Fruit fly (Drosophila melanogaster): Measurements from ENCODE around the gene Ent3.

The Ent3 gene

DNA sequence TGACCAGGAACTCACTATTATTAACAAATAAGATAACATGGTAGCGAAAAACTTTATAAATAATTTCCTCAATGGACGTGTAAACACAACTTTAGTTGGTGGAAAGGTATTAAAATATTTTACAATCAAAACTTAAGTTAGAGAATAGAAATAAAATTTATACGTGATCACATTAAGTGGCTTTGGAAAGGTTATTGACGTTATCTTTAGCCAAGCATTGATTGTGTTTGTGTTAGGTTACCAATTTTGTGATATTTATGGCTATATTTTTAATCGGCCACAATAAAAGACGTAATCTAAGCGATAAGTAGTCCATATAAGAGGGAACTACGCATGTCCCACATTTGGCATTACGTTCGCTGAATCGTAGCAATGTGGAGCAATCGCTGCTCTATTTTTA is 31.2 kb downstream of the Ent3 start, which contains the start of gene CG14120:
Gene CG14120 (plus strand): TSS at position 360 of the 400 bp plus-strand sequence.
- peak; percentile 92 for TF ChIP-seq noc (tag; optimal IDR thresholded peaks at IDR 0.05)

DNA sequence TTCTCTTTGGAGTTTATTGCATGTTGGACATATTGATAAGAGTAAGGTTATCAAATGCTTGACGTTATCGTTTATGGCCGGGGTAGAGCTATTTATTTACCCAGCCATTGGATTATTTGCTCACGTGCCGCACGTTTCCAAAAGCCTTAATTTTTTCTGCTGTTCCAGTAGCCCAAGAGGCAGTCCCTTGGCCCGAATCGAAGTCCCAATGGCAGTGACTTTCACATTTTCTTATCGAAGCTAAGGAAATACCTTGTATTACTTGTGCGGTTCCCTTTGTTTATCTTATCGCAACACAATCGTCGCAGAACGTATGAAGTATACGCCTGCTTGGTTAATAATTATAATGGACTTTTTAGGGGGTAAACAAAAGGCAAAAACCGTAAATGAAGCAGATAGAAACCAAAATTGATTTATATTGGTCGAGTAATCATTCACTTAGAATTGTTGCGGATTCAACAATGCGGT is 35.9 kb downstream of the Ent3 start, which contains the start of gene CG43894:
Gene CG43894 (plus strand): TSS at position 418 of the 468 bp plus-strand sequence.
- TF ChIP-seq noc (tag; optimal IDR thresholded peaks at IDR 0.05): peak; percentile 73

DNA sequence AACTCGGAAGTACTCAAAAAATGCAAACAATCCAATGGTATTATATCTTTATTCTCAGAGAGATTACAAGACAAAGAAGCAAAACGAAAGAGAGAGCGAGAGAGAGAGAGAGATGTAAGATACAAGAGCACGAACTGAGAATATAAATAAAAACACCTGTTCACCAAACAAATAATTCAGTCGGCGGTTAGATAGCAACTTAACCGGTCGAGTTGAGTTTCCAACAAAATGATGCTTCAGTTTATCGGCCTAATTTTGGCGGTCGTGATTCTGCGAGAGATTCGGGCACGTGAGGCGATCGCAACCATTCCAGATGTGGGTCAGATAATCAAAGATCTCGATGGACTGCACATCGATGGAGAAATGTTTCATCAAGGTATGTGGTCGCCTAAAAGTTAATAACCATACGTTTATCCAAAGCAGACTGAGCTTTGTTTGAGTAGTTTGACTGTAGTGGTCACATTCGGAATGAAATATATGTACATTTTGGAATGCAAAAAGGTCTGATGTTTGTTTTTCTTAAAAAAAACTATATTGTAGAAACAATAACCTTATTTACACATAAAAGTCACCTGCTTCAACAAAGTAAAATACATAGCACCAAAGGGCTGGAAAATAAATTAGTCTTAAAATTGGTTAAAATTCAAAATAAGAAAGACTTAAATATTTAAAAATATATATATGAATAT is 39.2 kb downstream of the Ent3 start, which contains the start of gene CG14118:
Gene CG14118 (plus strand): TSS at position 174 of the 689 bp plus-strand sequence.
- TF ChIP-seq noc (tag; optimal IDR thresholded peaks at IDR 0.05): no peak

DNA sequence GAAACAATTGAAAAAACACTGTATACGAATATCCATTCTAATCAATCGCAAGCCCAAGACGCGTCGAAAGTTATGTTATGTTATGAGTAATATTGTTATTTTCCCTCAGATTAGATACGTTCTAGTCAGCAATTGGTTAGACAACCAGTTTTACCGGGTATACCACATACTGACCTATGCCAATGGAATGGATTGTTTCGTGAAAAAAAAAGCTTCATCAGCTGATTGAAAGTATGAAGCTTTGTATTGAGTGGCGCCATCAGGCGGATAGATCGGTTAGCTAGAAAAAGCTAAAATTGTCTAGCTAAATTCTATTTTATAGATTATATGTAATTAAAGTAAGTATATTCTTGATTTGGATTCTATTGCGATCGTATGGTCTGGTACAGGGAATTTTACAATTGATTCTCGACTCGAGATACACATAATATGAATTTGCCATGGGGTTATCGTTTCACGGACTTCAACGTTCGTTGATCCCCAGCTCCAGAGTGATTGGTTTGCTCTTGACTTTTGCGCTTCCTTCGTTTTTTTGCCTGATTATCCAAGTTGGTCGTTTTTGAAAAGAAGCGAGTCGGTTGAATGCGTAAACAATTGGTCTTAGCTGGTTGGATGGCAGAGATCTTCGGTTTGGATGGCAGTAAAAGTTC is 49.3 kb downstream of the Ent3 start, which contains the start of gene CG12520:
Gene CG12520 (minus strand): TSS at position 159 of the 650 bp plus-strand sequence.
- no peak for TF ChIP-seq noc (tag; optimal IDR thresholded peaks at IDR 0.05)

DNA sequence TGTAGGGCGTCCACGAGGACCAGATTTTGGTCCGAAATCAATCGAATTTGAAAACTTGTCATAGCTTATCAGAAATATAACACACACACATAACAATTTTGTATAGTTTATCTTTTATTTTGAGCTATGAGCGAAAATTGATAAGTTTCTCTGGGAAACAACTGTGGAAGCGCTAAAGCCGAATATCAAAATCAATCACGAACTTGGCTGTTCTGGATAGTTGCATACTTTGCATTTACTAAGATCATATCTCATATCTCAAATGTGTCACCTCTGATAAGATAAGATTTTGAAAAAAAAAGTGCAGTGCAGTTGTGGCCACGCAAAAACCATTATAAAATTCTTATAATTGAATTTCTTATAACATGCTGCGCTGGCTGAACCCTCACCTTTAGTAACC is 50.2 kb downstream of the Ent3 start, which contains the start of gene CG32117:
Gene CG32117 (minus strand): TSS at position 101 of the 400 bp plus-strand sequence.
- TF ChIP-seq noc (tag; optimal IDR thresholded peaks at IDR 0.05): no peak
